Worm (Caenorhabditis elegans): ENCODE measurements around the gene C30G4.2.

DNA sequence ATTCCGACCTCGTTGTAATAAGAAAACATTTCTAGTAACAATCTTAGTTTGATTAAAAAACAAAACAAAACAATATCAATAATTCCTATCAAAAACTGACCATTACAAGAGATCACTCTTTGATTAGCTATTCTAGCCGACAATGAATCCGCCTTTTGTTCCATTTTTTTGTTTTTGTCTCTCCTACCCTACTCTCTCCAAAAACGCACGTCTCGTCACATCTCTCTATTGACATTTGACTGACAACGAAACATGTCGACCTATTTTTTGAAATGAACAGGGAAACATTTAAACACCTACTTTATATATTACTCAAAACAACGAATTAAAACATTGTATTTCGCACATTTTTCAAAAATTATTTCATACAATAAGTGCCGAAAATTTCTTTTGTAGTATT, 10.7 kb downstream of the C30G4.2 start:
- TF ChIP-seq ceh-48 (tag; optimal IDR thresholded peaks at IDR 0.05) = no peak
- TF ChIP-seq madf-2 (tag; optimal IDR thresholded peaks at IDR 0.05) = no peak
- no peak for TF ChIP-seq tbx-2 (tag; optimal IDR thresholded peaks at IDR 0.05)
- no peak for TF ChIP-seq gmeb-2 (tag; optimal IDR thresholded peaks at IDR 0.05)
- TF ChIP-seq fkh-6 (tag; optimal IDR thresholded peaks at IDR 0.05) = no peak
- no peak for TF ChIP-seq ama-1 (optimal IDR thresholded peaks at IDR 0.05)
- TF ChIP-seq tbx-7 (tag; optimal IDR thresholded peaks at IDR 0.05) = no peak
- no peak for TF ChIP-seq nfya-1 (tag; optimal IDR thresholded peaks at IDR 0.05)
- no peak for TF ChIP-seq pha-4 (tag; optimal IDR thresholded peaks at IDR 0.05)
- no peak for TF ChIP-seq F13H6.1 (tag; optimal IDR thresholded peaks at IDR 0.05)
- no peak for TF ChIP-seq dmd-4 (tag; optimal IDR thresholded peaks at IDR 0.05; ENCODE audit: borderline replicate concordance)
- TF ChIP-seq pros-1 (tag; optimal IDR thresholded peaks at IDR 0.05) = no peak
- no peak for TF ChIP-seq sox-2 (GFP tag; IDR thresholded peaks at IDR 0.05)
